Fruit fly (Drosophila melanogaster): ENCODE results near the gene CG7084.
A peak's percentile ranks its signal among the peaks of the same experiment; 100 is the strongest.

CG7084 gene

DNA sequence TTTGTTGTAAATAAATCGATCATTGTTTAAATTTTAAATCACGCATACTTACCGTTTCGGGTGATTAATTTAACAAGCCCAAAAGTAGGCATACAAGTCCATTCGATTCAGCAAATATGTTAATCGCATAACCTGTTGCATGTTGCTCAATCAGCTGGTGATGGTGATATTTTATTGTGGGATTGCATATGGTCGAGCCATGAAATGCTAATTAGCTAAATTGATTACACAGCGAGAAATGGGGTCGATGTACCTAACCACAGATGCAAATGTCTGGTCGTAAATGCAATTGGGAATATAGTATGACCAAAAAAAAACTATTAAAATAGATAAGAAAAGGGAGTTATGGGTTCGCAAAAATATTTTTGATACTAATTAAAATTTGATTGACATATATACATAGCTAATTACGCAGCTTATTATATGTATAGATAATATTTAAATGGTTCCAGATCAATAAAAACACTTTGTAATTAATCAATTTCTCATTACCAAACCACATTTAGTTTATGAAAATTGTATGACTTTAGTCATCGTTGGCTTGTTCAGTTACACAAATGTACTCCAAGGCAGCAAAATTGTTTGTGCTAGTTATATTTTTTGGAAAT, 32.0 kb downstream of the CG7084 start, which contains the start of gene CG33721:
CG33721 (plus strand) TSS at position 558 of the 608 bp plus-strand sequence.
- TF ChIP-seq tai (GFP tag; optimal IDR thresholded peaks at IDR 0.05), result no peak
- TF ChIP-seq Hr83 (GFP tag; optimal IDR thresholded peaks at IDR 0.05; ENCODE audit: poor library complexity, severe bottlenecking), result no peak
- no peak for TF ChIP-seq CG9705 (GFP tag; optimal IDR thresholded peaks at IDR 0.05)
- no peak for TF ChIP-seq dsf (GFP tag; optimal IDR thresholded peaks at IDR 0.05; ENCODE audit: borderline replicate concordance)
- no peak for TF ChIP-seq Hr78 (GFP tag; optimal IDR thresholded peaks at IDR 0.05)
- no peak for TF ChIP-seq Rel (GFP tag; optimal IDR thresholded peaks at IDR 0.05)
- TF ChIP-seq Rel (tag; optimal IDR thresholded peaks at IDR 0.05), result no peak
- TF ChIP-seq Sp1 (GFP tag; optimal IDR thresholded peaks at IDR 0.05), result no peak
- TF ChIP-seq sage (GFP tag; optimal IDR thresholded peaks at IDR 0.05), result no peak
- no peak for TF ChIP-seq HLH106 (tag; optimal IDR thresholded peaks at IDR 0.05)
- no peak for TF ChIP-seq brk (GFP tag; optimal IDR thresholded peaks at IDR 0.05)
- TF ChIP-seq ey (GFP tag; optimal IDR thresholded peaks at IDR 0.05), result no peak
- TF ChIP-seq lola (GFP tag; optimal IDR thresholded peaks at IDR 0.05), result no peak

DNA sequence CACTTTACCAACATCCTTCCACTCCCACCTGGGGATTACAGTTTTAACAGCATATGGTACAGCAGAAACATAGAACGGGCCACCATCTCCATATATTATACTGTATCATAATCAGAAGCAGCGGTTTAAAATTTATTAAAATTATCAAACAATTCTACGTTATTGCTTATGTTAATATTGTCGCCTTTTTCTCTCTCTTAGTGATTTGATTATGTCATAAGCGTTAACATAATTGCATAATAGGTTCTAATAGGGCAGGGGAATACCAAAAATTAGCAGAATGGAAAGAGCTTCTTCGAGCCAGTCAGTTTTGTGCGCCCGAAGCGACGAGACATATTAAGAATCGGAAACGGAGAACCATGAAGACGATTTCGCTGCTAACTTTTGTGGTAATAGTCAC, 33.1 kb downstream of the CG7084 start, which contains the start of gene CG13862:
CG13862 (plus strand) TSS at position 301 of the 400 bp plus-strand sequence.
- TF ChIP-seq usp (GFP tag; optimal IDR thresholded peaks at IDR 0.05) (no peak), jim (GFP tag; optimal IDR thresholded peaks at IDR 0.05) (no peak), rgr (GFP tag; optimal IDR thresholded peaks at IDR 0.05) (no peak), Jra (GFP tag; optimal IDR thresholded peaks at IDR 0.05) (no peak), dsf (GFP tag; optimal IDR thresholded peaks at IDR 0.05; ENCODE audit: borderline replicate concordance) (no peak), fru (GFP tag; optimal IDR thresholded peaks at IDR 0.05) (no peak), Myc (optimal IDR thresholded peaks at IDR 0.05) (no peak), h (GFP tag; optimal IDR thresholded peaks at IDR 0.05) (no peak), GATAd (GFP tag; optimal IDR thresholded peaks at IDR 0.05) (no peak)

DNA sequence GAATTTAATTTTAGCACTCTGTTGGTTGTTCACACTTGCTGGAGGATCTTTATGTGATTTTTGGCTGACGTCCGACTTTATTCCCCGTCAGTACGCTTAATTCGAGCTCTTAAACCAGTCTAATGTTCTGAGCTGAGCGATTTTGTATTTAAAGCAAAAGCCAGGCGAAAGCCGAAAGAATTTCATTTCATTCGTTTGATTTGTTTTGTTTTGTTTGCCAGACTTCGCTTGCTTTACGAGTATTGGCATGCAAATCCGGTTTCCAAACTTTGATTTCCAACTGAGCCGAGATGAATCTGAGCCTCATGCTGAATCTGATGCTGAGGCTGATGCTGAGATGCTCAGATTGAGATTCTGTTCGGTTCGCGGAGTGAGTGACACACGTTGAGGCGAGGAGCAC, 35.4 kb downstream of the CG7084 start, which contains the start of gene CG5391:
CG5391 (minus strand) TSS at position 101 of the 400 bp plus-strand sequence.
- TF ChIP-seq jim (GFP tag; optimal IDR thresholded peaks at IDR 0.05) (no peak), rgr (GFP tag; optimal IDR thresholded peaks at IDR 0.05) (no peak), Dfd (GFP tag; optimal IDR thresholded peaks at IDR 0.05) (no peak), pan (optimal IDR thresholded peaks at IDR 0.05) (no peak), Dif (GFP tag; optimal IDR thresholded peaks at IDR 0.05; ENCODE audit: partially characterized antibody) (no peak), ey (GFP tag; optimal IDR thresholded peaks at IDR 0.05) (no peak), CG32264 (GFP tag; optimal IDR thresholded peaks at IDR 0.05) (no peak), Rel (GFP tag; optimal IDR thresholded peaks at IDR 0.05) (no peak), Rel (tag; optimal IDR thresholded peaks at IDR 0.05) (no peak), Hr78 (GFP tag; optimal IDR thresholded peaks at IDR 0.05) (no peak), sv (GFP tag; optimal IDR thresholded peaks at IDR 0.05) (no peak), dsf (GFP tag; optimal IDR thresholded peaks at IDR 0.05; ENCODE audit: borderline replicate concordance) (no peak), dmrt93B (GFP tag; optimal IDR thresholded peaks at IDR 0.05) (no peak)

DNA sequence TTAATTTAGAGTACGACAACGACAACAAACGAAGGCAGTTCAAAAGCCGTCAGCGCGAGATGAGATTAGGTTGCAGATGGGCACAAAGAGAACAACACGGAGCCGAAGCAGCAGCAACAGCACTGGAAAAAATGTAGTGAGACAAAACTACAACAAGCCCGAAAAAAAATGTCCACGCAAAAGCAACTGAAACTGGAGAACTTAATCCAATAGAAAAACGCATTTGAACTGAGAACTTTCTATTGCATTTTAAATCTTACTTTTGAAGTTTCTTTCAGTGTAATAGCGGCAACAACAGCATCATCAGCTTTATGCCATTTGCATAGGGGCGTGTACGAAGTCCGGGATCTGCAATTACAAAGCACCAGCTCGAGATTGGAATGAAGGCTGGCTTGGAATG, 40.9 kb downstream of the CG7084 start:
- TF ChIP-seq Mio (GFP tag; optimal IDR thresholded peaks at IDR 0.05), result no peak
- TF ChIP-seq pan (optimal IDR thresholded peaks at IDR 0.05), result no peak
- peak; percentile 47 for TF ChIP-seq rgr (GFP tag; optimal IDR thresholded peaks at IDR 0.05)
- peak; percentile 57 for TF ChIP-seq fru (GFP tag; optimal IDR thresholded peaks at IDR 0.05)
- no peak for TF ChIP-seq Rel (GFP tag; optimal IDR thresholded peaks at IDR 0.05)
- no peak for TF ChIP-seq Rel (tag; optimal IDR thresholded peaks at IDR 0.05)
- TF ChIP-seq sage (GFP tag; optimal IDR thresholded peaks at IDR 0.05), result no peak
- TF ChIP-seq br (GFP tag; optimal IDR thresholded peaks at IDR 0.05), result peak; percentile 64
- peak; percentile 55 for TF ChIP-seq Hnf4 (GFP tag; optimal IDR thresholded peaks at IDR 0.05)
- peak; percentile 62 for TF ChIP-seq Sp1 (GFP tag; optimal IDR thresholded peaks at IDR 0.05)
- no peak for TF ChIP-seq Hr83 (GFP tag; optimal IDR thresholded peaks at IDR 0.05; ENCODE audit: poor library complexity, severe bottlenecking)
- no peak for TF ChIP-seq Abd-B (GFP tag; optimal IDR thresholded peaks at IDR 0.05)
- peak; percentile 16 for TF ChIP-seq woc (GFP tag; optimal IDR thresholded peaks at IDR 0.05)
- peak in 1 of 2 experiments; percentile 64 for TF ChIP-seq foxo (GFP tag; optimal IDR thresholded peaks at IDR 0.05)
- TF ChIP-seq psq (GFP tag; optimal IDR thresholded peaks at IDR 0.05), result peak; percentile 27
- no peak for TF ChIP-seq Myc (optimal IDR thresholded peaks at IDR 0.05)
- no peak for TF ChIP-seq Dif (GFP tag; optimal IDR thresholded peaks at IDR 0.05; ENCODE audit: partially characterized antibody)
- TF ChIP-seq dl (GFP tag; optimal IDR thresholded peaks at IDR 0.05; ENCODE audit: insufficient read depth in 1 of 2, partially characterized antibody in 2 of 2), result no peak
- TF ChIP-seq Hr78 (GFP tag; optimal IDR thresholded peaks at IDR 0.05), result no peak
- no peak for TF ChIP-seq CrebA (GFP tag; optimal IDR thresholded peaks at IDR 0.05; ENCODE audit: borderline replicate concordance)
- TF ChIP-seq N (GFP tag; optimal IDR thresholded peaks at IDR 0.05), result no peak
- TF ChIP-seq Vsx2 (GFP tag; optimal IDR thresholded peaks at IDR 0.05; ENCODE audit: partially characterized antibody), result no peak
- TF ChIP-seq OdsH (GFP tag; optimal IDR thresholded peaks at IDR 0.05), result peak; percentile 46
- TF ChIP-seq brk (GFP tag; optimal IDR thresholded peaks at IDR 0.05), result no peak
- TF ChIP-seq HLH106 (tag; optimal IDR thresholded peaks at IDR 0.05), result peak; percentile 64
- TF ChIP-seq ey (GFP tag; optimal IDR thresholded peaks at IDR 0.05), result peak; percentile 65
- no peak for TF ChIP-seq usp (GFP tag; optimal IDR thresholded peaks at IDR 0.05)
- TF ChIP-seq GATAd (GFP tag; optimal IDR thresholded peaks at IDR 0.05), result no peak
- peak; percentile 17 for TF ChIP-seq CG9705 (GFP tag; optimal IDR thresholded peaks at IDR 0.05)
- no peak for TF ChIP-seq Dfd (GFP tag; optimal IDR thresholded peaks at IDR 0.05)
- TF ChIP-seq tai (GFP tag; optimal IDR thresholded peaks at IDR 0.05), result peak; percentile 33
- no peak for TF ChIP-seq sv (GFP tag; optimal IDR thresholded peaks at IDR 0.05)
- TF ChIP-seq lola (GFP tag; optimal IDR thresholded peaks at IDR 0.05), result no peak
- TF ChIP-seq jim (GFP tag; optimal IDR thresholded peaks at IDR 0.05), result no peak
- no peak for TF ChIP-seq CG32264 (GFP tag; optimal IDR thresholded peaks at IDR 0.05)
- TF ChIP-seq dsf (GFP tag; optimal IDR thresholded peaks at IDR 0.05; ENCODE audit: borderline replicate concordance), result no peak
- no peak for TF ChIP-seq dmrt93B (GFP tag; optimal IDR thresholded peaks at IDR 0.05)
